Worm (Caenorhabditis elegans) whole organism, L2 larva: ENCODE data around the gene plep-1.

Experiments
- F13H6.1 ChIP-seq: sonication (generic microtip); optimal IDR thresholded peaks from 2 replicates; lab custom pipeline; 2016; ENCODE audit warnings: missing genetic modification characterization, missing compliant biosample characterization
- R02D3.7 ChIP-seq: fragments of 150-350 bp; optimal IDR thresholded peaks from 2 replicates; lab custom pipeline; 2014; ENCODE audit warnings: missing biosample characterization, missing genetic modification characterization
- ZK546.5 ChIP-seq: sonication (generic microtip); optimal IDR thresholded peaks from 2 replicates; lab custom pipeline; 2017; ENCODE audit warnings: missing biosample characterization, missing genetic modification characterization
- alr-1 ChIP-seq: fragments of 150-350 bp; optimal IDR thresholded peaks from 2 replicates; lab custom pipeline; 2014; ENCODE audit warnings: missing biosample characterization, missing genetic modification characterization
- aly-2 ChIP-seq: fragments of 150-350 bp; optimal IDR thresholded peaks from 2 replicates; lab custom pipeline; 2014; ENCODE audit warnings: missing biosample characterization, missing genetic modification characterization
- ama-1 ChIP-seq: fragments of 150-350 bp; optimal IDR thresholded peaks from 2 replicates; lab custom pipeline; 2018; ENCODE audit warnings: inconsistent platforms
- ceh-82 ChIP-seq: fragments of 150-350 bp; optimal IDR thresholded peaks from 2 replicates; lab custom pipeline; 2014; ENCODE audit warnings: missing biosample characterization, missing genetic modification characterization
- dmd-4 ChIP-seq: sonication (generic microtip); optimal IDR thresholded peaks from 2 replicates; lab custom pipeline; 2017; ENCODE audit warnings: missing biosample characterization, missing genetic modification characterization
- egl-27 ChIP-seq: sonication (generic microtip); optimal IDR thresholded peaks from 3 replicates; lab custom pipeline; 2017; ENCODE audit warnings: missing biosample characterization, missing genetic modification reagents, missing genetic modification characterization
- elt-1 ChIP-seq: fragments of 150-350 bp; optimal IDR thresholded peaks from 2 replicates; lab custom pipeline; 2014; ENCODE audit warnings: missing biosample characterization, missing genetic modification characterization
- elt-3 ChIP-seq: sonication (generic microtip); optimal IDR thresholded peaks from 2 replicates; lab custom pipeline; 2017; ENCODE audit warnings: missing biosample characterization, missing genetic modification characterization
- fos-1 ChIP-seq: fragments of 150-350 bp; optimal IDR thresholded peaks from 2 replicates; lab custom pipeline; 2014; ENCODE audit warnings: missing biosample characterization, missing genetic modification characterization
- lin-11 ChIP-seq: fragments of 150-350 bp; sonication (generic microtip); optimal IDR thresholded peaks from 2 replicates; lab custom pipeline; 2014; ENCODE audit warnings: missing biosample characterization, missing genetic modification characterization, inconsistent platforms, mixed read lengths
- lin-13 ChIP-seq: fragments of 150-350 bp; optimal IDR thresholded peaks from 2 replicates; lab custom pipeline; 2014; ENCODE audit warnings: missing biosample characterization, missing genetic modification reagents, missing genetic modification characterization
- lin-39 ChIP-seq: fragments of 150-350 bp; optimal IDR thresholded peaks from 2 replicates; lab custom pipeline; 2014; ENCODE audit warnings: missing biosample characterization, missing genetic modification reagents, missing genetic modification characterization
- lsy-2 ChIP-seq, 2 experiments: fragments of 150-350 bp in 1 of 2; sonication (generic microtip) in 1 of 2; optimal IDR thresholded peaks; 2 replicates each; lab custom pipeline; 2014 to 2017; ENCODE audit warnings: missing biosample characterization in 2 of 2, missing genetic modification characterization in 2 of 2
- mab-5 ChIP-seq: fragments of 150-350 bp; optimal IDR thresholded peaks from 2 replicates; lab custom pipeline; 2014; ENCODE audit warnings: missing biosample characterization, missing genetic modification characterization
- mbf-1 ChIP-seq: sonication (generic microtip); optimal IDR thresholded peaks from 2 replicates; lab custom pipeline; 2017; ENCODE audit warnings: missing biosample characterization, missing genetic modification characterization
- mdl-1 ChIP-seq, 2 experiments: fragments of 150-350 bp in 1 of 2; sonication (generic microtip) in 1 of 2; optimal IDR thresholded peaks; 2 replicates each; lab custom pipeline; 2017; ENCODE audit warnings: missing biosample characterization in 2 of 2, missing genetic modification characterization in 2 of 2
- nhr-11 ChIP-seq: fragments of 150-350 bp; optimal IDR thresholded peaks from 2 replicates; lab custom pipeline; 2014; ENCODE audit warnings: missing biosample characterization, missing genetic modification characterization
- nhr-12 ChIP-seq: fragments of 150-350 bp; optimal IDR thresholded peaks from 2 replicates; lab custom pipeline; 2014; ENCODE audit warnings: missing biosample characterization, missing genetic modification characterization
- nhr-129 ChIP-seq: fragments of 150-350 bp; optimal IDR thresholded peaks from 2 replicates; lab custom pipeline; 2014; ENCODE audit warnings: missing biosample characterization, missing genetic modification characterization
- nhr-21 ChIP-seq: fragments of 150-350 bp; optimal IDR thresholded peaks from 2 replicates; lab custom pipeline; 2014; ENCODE audit warnings: missing biosample characterization, missing genetic modification characterization
- nhr-23 ChIP-seq: fragments of 150-350 bp; optimal IDR thresholded peaks from 2 replicates; lab custom pipeline; 2014; ENCODE audit warnings: missing biosample characterization, missing genetic modification reagents, missing genetic modification characterization
- nhr-237 ChIP-seq: fragments of 150-350 bp; optimal IDR thresholded peaks from 2 replicates; lab custom pipeline; 2014; ENCODE audit warnings: missing biosample characterization, missing genetic modification characterization
- nhr-25 ChIP-seq: fragments of 150-350 bp; sonication (generic microtip); optimal IDR thresholded peaks from 3 replicates; lab custom pipeline; 2014; ENCODE audit warnings: missing biosample characterization, missing genetic modification characterization
- peb-1 ChIP-seq: fragments of 150-350 bp; optimal IDR thresholded peaks from 2 replicates; lab custom pipeline; 2014; ENCODE audit warnings: missing biosample characterization, missing genetic modification characterization
- sem-4 ChIP-seq: fragments of 150-350 bp; optimal IDR thresholded peaks from 2 replicates; lab custom pipeline; 2014; ENCODE audit warnings: missing biosample characterization, missing genetic modification reagents, missing genetic modification characterization
- skn-1 ChIP-seq: sonication (generic microtip); optimal IDR thresholded peaks from 2 replicates; lab custom pipeline; 2017; ENCODE audit warnings: missing biosample characterization, missing genetic modification characterization
- snpc-4 ChIP-seq: fragments of 150-350 bp; optimal IDR thresholded peaks from 2 replicates; lab custom pipeline; 2014; ENCODE audit warnings: missing biosample characterization, missing genetic modification characterization
- unc-39 ChIP-seq: fragments of 150-350 bp; optimal IDR thresholded peaks from 2 replicates; lab custom pipeline; 2014; ENCODE audit warnings: missing biosample characterization, missing genetic modification characterization
- unc-55 ChIP-seq: fragments of 150-350 bp; sonication (generic microtip); optimal IDR thresholded peaks from 3 replicates; lab custom pipeline; 2014; ENCODE audit warnings: missing biosample characterization, missing genetic modification reagents, missing genetic modification characterization
- unc-62 ChIP-seq: fragments of 150-350 bp; optimal IDR thresholded peaks from 2 replicates; lab custom pipeline; 2014; ENCODE audit warnings: missing biosample characterization, missing genetic modification reagents, missing genetic modification characterization
- zag-1 ChIP-seq: fragments of 150-350 bp; optimal IDR thresholded peaks from 2 replicates; lab custom pipeline; 2014; ENCODE audit warnings: missing biosample characterization, missing genetic modification characterization
- ztf-1 ChIP-seq: fragments of 200-800 bp; sonication (Bioruptor generic); conservative IDR thresholded peaks from 2 replicates; pipeline ENCODE4 v1.3.6; 2022; ENCODE audit warnings: missing genetic modification characterization, missing compliant biosample characterization
- ztf-11 ChIP-seq: sonication (generic microtip); optimal IDR thresholded peaks from 2 replicates; lab custom pipeline; 2017; ENCODE audit warnings: missing biosample characterization, missing genetic modification characterization

Gene plep-1

DNA sequence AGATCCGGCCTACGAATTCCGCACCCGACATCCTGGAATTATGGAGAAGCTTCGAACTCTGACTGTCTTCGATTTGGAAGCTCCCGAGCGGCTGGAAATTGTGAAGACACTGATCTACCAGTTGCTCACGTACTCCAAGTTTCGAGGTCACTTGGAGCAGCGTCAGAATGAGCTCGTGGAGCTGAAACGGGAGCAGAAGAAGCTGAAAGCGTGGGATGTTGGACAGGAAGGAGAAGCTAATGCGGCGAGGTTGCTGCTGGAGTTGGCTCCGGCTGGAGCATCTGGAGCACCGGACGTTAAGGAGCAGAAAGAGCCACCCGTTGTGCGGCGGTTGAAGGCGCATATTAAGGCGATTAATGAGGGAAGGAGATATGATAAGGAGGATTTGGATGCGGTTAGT lies 32.3 kb upstream of the plep-1 start:
- TF ChIP-seq unc-55 (GFP tag; lab: Kevin White, UChicago) (no peak), nhr-21 (tag; lab: Kevin White, UChicago) (no peak), lin-39 (no peak), ztf-1 (GFP tag; lab: Robert Waterston, UW) (no peak), fos-1 (tag; lab: Kevin White, UChicago) (no peak), egl-27 (tag; lab: Kevin White, UChicago) (no peak), mdl-1 (tag; optimal IDR thresholded peaks at IDR 0.05; lab: Kevin White, UChicago) (no peak), snpc-4 (no peak), nhr-237 (tag; lab: Kevin White, UChicago) (no peak), nhr-129 (tag; lab: Kevin White, UChicago) (no peak), nhr-11 (no peak), elt-3 (no peak), zag-1 (tag; lab: Kevin White, UChicago) (no peak), alr-1 (tag; lab: Kevin White, UChicago) (no peak), sem-4 (no peak), mbf-1 (tag; lab: Kevin White, UChicago) (no peak), dmd-4 (no peak), nhr-25 (tag; lab: Kevin White, UChicago) (no peak)

DNA sequence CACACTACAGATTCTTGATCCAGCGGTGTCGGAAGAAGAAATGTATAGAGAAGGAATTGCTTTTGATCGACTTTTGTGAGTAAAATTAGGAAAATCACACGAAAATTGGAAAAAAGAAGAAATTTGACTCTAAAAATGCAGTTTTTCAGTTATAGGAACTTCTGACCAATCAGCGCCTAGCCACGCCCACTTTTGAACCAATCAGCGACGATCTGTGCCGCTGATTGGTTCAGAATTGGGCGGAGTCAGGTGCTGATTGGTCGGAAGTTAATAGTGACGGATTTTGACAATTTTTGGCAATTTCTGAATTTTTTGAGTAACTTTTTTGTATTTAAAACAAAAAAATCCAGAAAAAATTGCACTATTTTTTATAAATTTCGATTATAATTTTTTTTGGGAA lies 29.5 kb upstream of the plep-1 start:
- no peak for TF ChIP-seq skn-1 (tag; lab: Kevin White, UChicago)
- no peak for TF ChIP-seq aly-2 (tag; lab: Kevin White, UChicago)
- no peak for TF ChIP-seq unc-39 (tag; lab: Kevin White, UChicago)
- TF ChIP-seq mab-5 (tag; lab: Kevin White, UChicago), result no peak

DNA sequence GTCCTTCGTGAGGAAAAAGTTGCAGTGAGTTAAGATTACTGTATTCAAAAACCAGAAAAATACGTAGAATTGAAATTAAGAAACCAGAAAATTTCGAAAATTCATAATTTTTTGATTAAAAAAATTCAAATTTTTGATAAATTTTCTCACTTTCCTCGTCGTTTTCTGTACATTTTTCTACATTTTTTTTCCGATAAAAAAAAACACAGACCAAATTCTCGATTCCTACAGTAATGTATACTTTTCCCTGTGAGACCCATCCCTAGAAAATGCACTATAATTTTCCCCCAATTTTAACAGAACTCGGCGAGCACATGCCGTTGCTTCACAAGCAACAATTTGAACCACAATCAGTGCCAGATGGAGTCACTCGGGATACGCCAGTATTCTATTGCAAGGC lies 27.9 kb upstream of the plep-1 start, which contains the start of gene athp-2:
Gene athp-2, plus strand, starts transcription at position 301 of the 400 bp plus-strand sequence.
- TF ChIP-seq R02D3.7 (tag; lab: Kevin White, UChicago) (no peak), ZK546.5 (tag; lab: Kevin White, UChicago) (no peak), nhr-25 (tag; lab: Kevin White, UChicago) (no peak), nhr-12 (tag; lab: Kevin White, UChicago) (no peak), ama-1 (lab: Kevin White, UChicago) (no peak), lin-11 (tag; lab: Kevin White, UChicago) (no peak), elt-1 (tag; lab: Kevin White, UChicago) (no peak), ztf-11 (no peak), snpc-4 (no peak), mab-5 (tag; lab: Kevin White, UChicago) (no peak), nhr-11 (no peak), lin-13 (GFP tag; lab: Kevin White, UChicago) (no peak), lin-39 (no peak), egl-27 (tag; lab: Kevin White, UChicago) (no peak), peb-1 (tag; lab: Kevin White, UChicago) (no peak)

DNA sequence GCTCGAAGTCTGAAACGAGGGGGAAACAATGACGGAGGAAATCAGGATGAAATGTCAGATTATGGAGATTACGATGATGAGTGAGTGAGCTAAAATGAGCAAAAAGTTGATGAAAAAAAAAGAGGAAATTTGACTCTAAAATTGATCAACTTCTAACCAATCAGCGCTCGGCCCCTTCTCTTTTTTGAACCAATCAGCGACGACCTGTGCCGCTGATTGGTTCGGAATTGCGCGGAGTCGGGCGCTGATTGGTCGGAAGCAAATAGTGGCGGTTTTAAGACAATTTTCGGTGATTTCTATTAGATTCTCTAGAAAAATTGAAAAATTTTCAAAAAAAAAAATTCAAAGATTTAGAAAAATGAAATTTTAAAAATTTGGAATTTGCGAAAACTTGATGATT lies 25.7 kb upstream of the plep-1 start:
- TF ChIP-seq lin-13 (GFP tag; lab: Kevin White, UChicago), result no peak

DNA sequence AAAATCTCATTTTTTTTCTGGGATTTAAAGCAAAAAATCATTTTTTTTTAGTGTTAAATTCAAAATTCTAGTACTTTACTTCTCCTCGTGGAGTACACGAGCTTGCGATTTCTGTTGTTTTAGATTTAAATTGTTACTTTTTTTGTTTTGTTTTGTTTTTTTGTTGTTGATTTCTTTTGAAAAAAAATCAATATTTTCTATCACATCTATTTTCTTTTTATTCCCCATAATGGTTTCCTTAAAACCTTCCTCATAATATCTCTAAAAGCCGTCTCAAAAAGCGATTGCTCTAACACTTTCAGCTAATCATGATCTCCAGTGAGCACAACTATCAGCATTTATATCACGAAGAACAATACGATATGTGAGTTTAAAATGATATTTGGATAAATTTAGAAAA lies 22.4 kb upstream of the plep-1 start, which contains the start of gene madf-3:
Gene madf-3, plus strand, starts transcription at position 301 of the 400 bp plus-strand sequence.
- TF ChIP-seq ztf-1 (GFP tag; lab: Robert Waterston, UW) (no peak), fos-1 (tag; lab: Kevin White, UChicago) (no peak), elt-3 (no peak), skn-1 (tag; lab: Kevin White, UChicago) (no peak), F13H6.1 (no peak), unc-55 (GFP tag; lab: Kevin White, UChicago) (no peak)

DNA sequence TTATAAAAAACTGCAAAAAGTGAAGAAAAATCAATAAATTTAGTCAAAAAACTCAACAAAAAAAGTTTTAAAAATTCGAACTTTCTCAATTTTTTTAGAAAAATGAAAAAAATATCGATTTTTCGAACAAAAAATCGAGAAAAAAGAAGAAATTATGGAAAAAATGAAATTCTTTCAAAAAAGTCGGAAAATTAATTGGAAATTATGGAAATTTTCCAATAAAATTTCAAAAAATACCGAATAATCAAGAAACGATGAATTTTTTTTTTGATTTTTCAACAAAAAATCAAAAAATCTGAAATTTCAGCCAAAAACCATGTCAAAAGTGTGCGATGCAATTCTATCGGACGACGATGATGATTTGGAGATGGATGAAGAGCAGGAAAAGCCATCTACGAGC lies 16.7 kb upstream of the plep-1 start, which contains the start of gene H20J04.4:
Gene H20J04.4, plus strand, starts transcription at position 301 of the 400 bp plus-strand sequence.
- TF ChIP-seq unc-55 (GFP tag; lab: Kevin White, UChicago), result no peak
- no peak for TF ChIP-seq ceh-82 (tag; lab: Kevin White, UChicago)
- no peak for TF ChIP-seq nhr-25 (tag; lab: Kevin White, UChicago)
- TF ChIP-seq unc-62 (GFP tag; lab: Kevin White, UChicago), result no peak
- no peak for TF ChIP-seq nhr-12 (tag; lab: Kevin White, UChicago)
- TF ChIP-seq nhr-23 (tag; lab: Kevin White, UChicago), result no peak
- TF ChIP-seq mab-5 (tag; lab: Kevin White, UChicago), result no peak
- no peak for TF ChIP-seq zag-1 (tag; lab: Kevin White, UChicago)
- no peak for TF ChIP-seq ztf-1 (GFP tag; lab: Robert Waterston, UW)
- TF ChIP-seq lsy-2 (tag; optimal IDR thresholded peaks at IDR 0.05; lab: Kevin White, UChicago), result no peak
- no peak for TF ChIP-seq nhr-129 (tag; lab: Kevin White, UChicago)
